Worm (Caenorhabditis elegans) whole organism, L4 larva: ENCODE results near the gene odr-7.
"Not testable (repeated sequence)": the region's sequence is repeated elsewhere in the genome, so short reads cannot be mapped to it uniquely, and the experiment has no call there.

Experiments used
- ceh-28 ChIP-seq: fragments of 150-350 bp; optimal IDR thresholded peaks from 2 replicates; lab custom pipeline; 2014; ENCODE audit warnings: missing biosample characterization, missing genetic modification reagents, missing genetic modification characterization
- ceh-32 ChIP-seq: sonication (generic microtip); optimal IDR thresholded peaks from 2 replicates; lab custom pipeline; 2016; ENCODE audit warnings: mild to moderate bottlenecking, missing genetic modification characterization, missing compliant biosample characterization; ENCODE audit not compliant: poor library complexity
- ces-1 ChIP-seq: fragments of 150-350 bp; sonication (generic microtip); optimal IDR thresholded peaks from 4 replicates; lab custom pipeline; 2014; ENCODE audit warnings: missing biosample characterization, missing genetic modification reagents, missing genetic modification characterization
- dve-1 ChIP-seq: sonication (generic microtip); optimal IDR thresholded peaks from 2 replicates; lab custom pipeline; 2017; ENCODE audit warnings: antibody characterized with exemption, mild to moderate bottlenecking, missing genetic modification characterization, missing compliant biosample characterization; ENCODE audit not compliant: insufficient read depth
- lir-3 ChIP-seq: sonication (generic microtip); optimal IDR thresholded peaks from 2 replicates; lab custom pipeline; 2016; ENCODE audit warnings: mild to moderate bottlenecking, missing genetic modification characterization, missing compliant biosample characterization
- spr-3 ChIP-seq: fragments of 200-800 bp; sonication (Bioruptor generic); optimal IDR thresholded peaks from 2 replicates; lab custom pipeline; 2018; ENCODE audit warnings: mild to moderate bottlenecking, missing genetic modification characterization, missing compliant biosample characterization
- zip-11 ChIP-seq: fragments of 200-800 bp; sonication (Bioruptor generic); IDR thresholded peaks from 2 replicates; pipeline ENCODE4 v1.3.6; 2022; ENCODE audit warnings: missing genetic modification characterization, missing compliant biosample characterization

DNA sequence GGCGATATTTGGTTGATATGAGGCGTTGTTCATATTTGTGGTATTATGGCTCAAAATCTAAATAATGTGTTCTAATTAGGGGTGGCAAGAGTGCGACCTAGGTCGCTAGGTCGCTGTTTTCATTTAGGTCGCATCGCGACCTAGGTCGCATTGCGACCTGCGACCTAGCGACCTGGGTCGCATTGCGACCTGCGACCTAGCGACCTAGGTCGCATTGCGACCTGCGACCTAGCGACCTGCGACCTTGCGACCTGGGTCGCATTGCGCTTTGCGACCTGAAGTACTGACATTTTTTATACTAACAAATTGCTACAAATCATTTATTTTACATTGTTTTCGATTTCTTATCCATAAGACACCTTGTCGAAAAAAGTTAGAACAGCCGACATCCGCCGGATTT lies 13.8 kb downstream of the odr-7 start:
- not testable (repeated sequence) for TF ChIP-seq lir-3; ces-1 (GFP tag; lab: Kevin White, UChicago); dve-1 (tag; lab: Kevin White, UChicago); zip-11 (GFP tag; lab: Robert Waterston, UW); ceh-32 (tag; lab: Kevin White, UChicago); ceh-28; spr-3
